Fruit fly (Drosophila melanogaster): ENCODE data around the gene CG34109.

Gene CG34109

dm6 chr2L:10143334-10143733, 49.4 kb downstream of the CG34109 start (continued):
- TF ChIP-seq CG6854 (GFP tag; optimal IDR thresholded peaks at IDR 0.05) = peak; percentile 76
- TF ChIP-seq CG11294 (GFP tag; IDR thresholded peaks at IDR 0.05) = no peak
- TF ChIP-seq Ets21C (GFP tag; optimal IDR thresholded peaks at IDR 0.05) = no peak
- peak; percentile 10 for TF ChIP-seq Eip75B (GFP tag; optimal IDR thresholded peaks at IDR 0.05)
- TF ChIP-seq CG6808 (GFP tag; optimal IDR thresholded peaks at IDR 0.05) = no peak
- TF ChIP-seq Gug (GFP tag; IDR thresholded peaks at IDR 0.05) = peak; percentile 22; the same call in 1 of the 2 replicates
- TF ChIP-seq CG8119 (GFP tag; IDR thresholded peaks at IDR 0.05) = no peak

dm6 chr2L:10144236-10144953, 50.5 kb downstream of the CG34109 start, which contains the start of gene CG4839:
Gene CG4839, plus strand, starts transcription at chr2L:10144776.
- TF ChIP-seq Eip78C (GFP tag) (peak; percentile 83), CG6276 (GFP tag; optimal IDR thresholded peaks at IDR 0.05) (no peak), CG6163 (GFP tag; IDR thresholded peaks at IDR 0.05) (0 out of 3 replicates have a peak, but pooled peaks have one; percentile 28), CG31627 (GFP tag; optimal IDR thresholded peaks at IDR 0.05) (peak; percentile 9), OdsH (GFP tag; optimal IDR thresholded peaks at IDR 0.05) (peak; percentile 38), esn (GFP tag; optimal IDR thresholded peaks at IDR 0.05) (peak; percentile 62), Hr38 (GFP tag; optimal IDR thresholded peaks at IDR 0.05) (no peak), Eip93F (GFP tag; optimal IDR thresholded peaks at IDR 0.05) (no peak), net (GFP tag; optimal IDR thresholded peaks at IDR 0.05) (no peak), fkh (GFP tag; optimal IDR thresholded peaks at IDR 0.05) (peak; percentile 24), svp (GFP tag) (peak; percentile 69), ss (GFP tag; optimal IDR thresholded peaks at IDR 0.05) (no peak), CG6792 (GFP tag; optimal IDR thresholded peaks at IDR 0.05) (peak; percentile 47), spab (GFP tag; optimal IDR thresholded peaks at IDR 0.05) (no peak), CG10669 (GFP tag; optimal IDR thresholded peaks at IDR 0.05) (no peak), Ets96B (tag; optimal IDR thresholded peaks at IDR 0.05) (no peak), Met (GFP tag; optimal IDR thresholded peaks at IDR 0.05) (peak; percentile 41), acj6 (GFP tag; optimal IDR thresholded peaks at IDR 0.05) (peak; percentile 42), vri (GFP tag; optimal IDR thresholded peaks at IDR 0.05) (peak; percentile 29), CG10631 (GFP tag; optimal IDR thresholded peaks at IDR 0.05) (peak; percentile 22), CG3032 (tag; optimal IDR thresholded peaks at IDR 0.05) (no peak), Ets21C (GFP tag; optimal IDR thresholded peaks at IDR 0.05) (no peak), CG3919 (GFP tag; optimal IDR thresholded peaks at IDR 0.05) (peak; percentile 31), CG7368 (GFP tag; optimal IDR thresholded peaks at IDR 0.05) (no peak), CG11762 (GFP tag; optimal IDR thresholded peaks at IDR 0.05; ENCODE audit: insufficient read depth) (peak; percentile 17), Sox102F (GFP tag; optimal IDR thresholded peaks at IDR 0.05) (peak; percentile 9), CG15336 (GFP tag; IDR thresholded peaks at IDR 0.05) (no peak), CG11294 (GFP tag; IDR thresholded peaks at IDR 0.05) (no peak), Hr4 (GFP tag; optimal IDR thresholded peaks at IDR 0.05) (no peak), Gug (GFP tag; IDR thresholded peaks at IDR 0.05) (no peak), cyc (GFP tag; optimal IDR thresholded peaks at IDR 0.05) (peak; percentile 31), CG6854 (GFP tag; optimal IDR thresholded peaks at IDR 0.05) (no peak), Smox (GFP tag; optimal IDR thresholded peaks at IDR 0.05) (peak; percentile 7), Sox14 (GFP tag; optimal IDR thresholded peaks at IDR 0.05) (no peak), eg (GFP tag; IDR thresholded peaks at IDR 0.05) (no peak), CG8119 (GFP tag; IDR thresholded peaks at IDR 0.05) (no peak), fd85E (GFP tag; optimal IDR thresholded peaks at IDR 0.05) (no peak), CG16779 (tag; optimal IDR thresholded peaks at IDR 0.05) (no peak), dac (GFP tag; optimal IDR thresholded peaks at IDR 0.05) (no peak), CG1621 (tag; optimal IDR thresholded peaks at IDR 0.05) (no peak), fd59A (GFP tag; optimal IDR thresholded peaks at IDR 0.05) (no peak), CG32006 (GFP tag; optimal IDR thresholded peaks at IDR 0.05) (no peak), topi (GFP tag; optimal IDR thresholded peaks at IDR 0.05) (peak; percentile 44), CG9139 (GFP tag; optimal IDR thresholded peaks at IDR 0.05) (no peak), pdm3 (GFP tag; optimal IDR thresholded peaks at IDR 0.05) (peak; percentile 39), Blimp-1 (GFP tag; optimal IDR thresholded peaks at IDR 0.05) (peak; percentile 22), CG6808 (GFP tag; optimal IDR thresholded peaks at IDR 0.05) (no peak)
